Worm (Caenorhabditis elegans): ENCODE measurements around the gene Y5H2A.4.

Y5H2A.4 gene

ce11 chrV:2228781-2229180 is 45.4 kb downstream of the Y5H2A.4 start, which contains the start of gene nhr-126:
nhr-126 (plus strand) TSS chrV:2229081.
- TF ChIP-seq ham-2 (GFP tag; optimal IDR thresholded peaks at IDR 0.05): no peak

ce11 chrV:2226903-2227302 is 47.2 kb downstream of the Y5H2A.4 start, which contains the start of gene nhr-18:
nhr-18 (plus strand) TSS chrV:2227203.
- no peak for TF ChIP-seq unc-62 (GFP tag; optimal IDR thresholded peaks at IDR 0.05)
- TF ChIP-seq ceh-39 (tag; optimal IDR thresholded peaks at IDR 0.05): no peak
- TF ChIP-seq M03D4.4 (tag; optimal IDR thresholded peaks at IDR 0.05): no peak
- no peak for TF ChIP-seq nhr-28 (tag; optimal IDR thresholded peaks at IDR 0.05)
- no peak for TF ChIP-seq ham-2 (GFP tag; optimal IDR thresholded peaks at IDR 0.05)
- no peak for TF ChIP-seq pha-4 (tag; optimal IDR thresholded peaks at IDR 0.05)
- no peak for TF ChIP-seq ceh-43 (GFP tag; optimal IDR thresholded peaks at IDR 0.05)
- no peak for TF ChIP-seq unc-39 (tag; optimal IDR thresholded peaks at IDR 0.05)
- no peak for TF ChIP-seq ceh-83 (GFP tag; optimal IDR thresholded peaks at IDR 0.05)

ce11 chrV:2225130-2225529 is 49.0 kb downstream of the Y5H2A.4 start, which contains the start of gene nhr-103:
nhr-103 (plus strand) TSS chrV:2225430.
- TF ChIP-seq ceh-39 (tag; optimal IDR thresholded peaks at IDR 0.05) (no peak), sem-2 (GFP tag; optimal IDR thresholded peaks at IDR 0.05) (no peak), mep-1 (tag; optimal IDR thresholded peaks at IDR 0.05) (no peak)

Measured in whole organism, mixed stage, embryonic.